Worm (Caenorhabditis elegans) whole organism, young adult: Measurements from ENCODE around the gene rgs-2.

Experiments
- B0035.1 ChIP-seq: sonication (generic microtip); optimal IDR thresholded peaks from 2 replicates; lab custom pipeline; 2016; ENCODE audit warnings: missing genetic modification characterization, mild to moderate bottlenecking, missing compliant biosample characterization, missing genotype, missing genetic modification reagents
- B0336.3 ChIP-seq: fragments of 200-800 bp; sonication (Bioruptor generic); IDR thresholded peaks from 2 replicates; pipeline ENCODE4 v1.3.6; 2022; ENCODE audit warnings: missing genetic modification characterization, missing compliant biosample characterization
- C06A6.2 ChIP-seq: fragments of 200-800 bp; sonication (Bioruptor generic); conservative IDR thresholded peaks from 2 replicates; pipeline ENCODE4 v1.3.6; 2022; ENCODE audit warnings: missing genetic modification characterization, missing compliant biosample characterization
- C17E4.6 ChIP-seq: fragments of 200-800 bp; sonication (Bioruptor generic); IDR thresholded peaks from 2 replicates; pipeline ENCODE4 v1.3.6; 2022; ENCODE audit warnings: missing genetic modification reagents, missing genetic modification characterization, missing compliant biosample characterization
- F22D6.2 ChIP-seq: sonication (generic microtip); optimal IDR thresholded peaks from 2 replicates; lab custom pipeline; 2016; ENCODE audit warnings: mild to moderate bottlenecking, missing genetic modification characterization, missing compliant biosample characterization
- F49E8.2 ChIP-seq: sonication (generic microtip); optimal IDR thresholded peaks from 3 replicates; lab custom pipeline; 2017; ENCODE audit warnings: missing genetic modification characterization, mild to moderate bottlenecking, missing compliant biosample characterization, antibody characterized with exemption, moderate library complexity; ENCODE audit not compliant: insufficient read depth
- F52B5.7 ChIP-seq: sonication (generic microtip); optimal IDR thresholded peaks from 2 replicates; lab custom pipeline; 2016; ENCODE audit warnings: mild to moderate bottlenecking, missing genetic modification characterization, missing compliant biosample characterization
- K11D2.4 ChIP-seq: fragments of 200-800 bp; sonication (Bioruptor generic); IDR thresholded peaks from 2 replicates; pipeline ENCODE4 v1.3.6; 2022; ENCODE audit warnings: missing genetic modification reagents, missing genetic modification characterization, missing compliant biosample characterization
- T07F8.4 ChIP-seq: sonication (generic microtip); optimal IDR thresholded peaks from 2 replicates; lab custom pipeline; 2016; ENCODE audit warnings: mild to moderate bottlenecking, missing genetic modification characterization, moderate library complexity, missing compliant biosample characterization
- Y53F4B.3 ChIP-seq: fragments of 200-800 bp; sonication (Bioruptor generic); IDR thresholded peaks from 2 replicates; pipeline ENCODE4 v1.3.6; 2022; ENCODE audit warnings: missing genetic modification reagents, missing genetic modification characterization, missing compliant biosample characterization
- ZK185.1 ChIP-seq: sonication (generic microtip); optimal IDR thresholded peaks from 2 replicates; lab custom pipeline; 2016; ENCODE audit warnings: mild to moderate bottlenecking, missing genetic modification characterization, missing compliant biosample characterization; ENCODE audit not compliant: poor library complexity, severe bottlenecking
- aptf-3 ChIP-seq: fragments of 200-800 bp; sonication (Bioruptor generic); IDR thresholded peaks from 2 replicates; pipeline ENCODE4 v1.3.6; 2022; ENCODE audit warnings: missing genetic modification characterization, missing compliant biosample characterization
- atf-7 ChIP-seq: sonication (generic microtip); optimal IDR thresholded peaks from 2 replicates; lab custom pipeline; 2017; ENCODE audit warnings: mild to moderate bottlenecking, missing genetic modification characterization, missing compliant biosample characterization
- bed-2 ChIP-seq: fragments of 200-800 bp; sonication (Bioruptor generic); IDR thresholded peaks from 2 replicates; pipeline ENCODE4 v1.3.6; 2022; ENCODE audit warnings: missing genetic modification reagents, missing genetic modification characterization, missing compliant biosample characterization
- ceh-27 ChIP-seq: fragments of 200-800 bp; sonication (Bioruptor generic); optimal IDR thresholded peaks from 2 replicates; lab custom pipeline; 2018; ENCODE audit warnings: mild to moderate bottlenecking, missing genetic modification characterization, moderate library complexity, missing compliant biosample characterization
- ceh-79 ChIP-seq: sonication (generic microtip); optimal IDR thresholded peaks from 2 replicates; lab custom pipeline; 2017; ENCODE audit warnings: mild to moderate bottlenecking, missing genetic modification characterization, missing compliant biosample characterization
- ceh-91 ChIP-seq: fragments of 200-800 bp; sonication (Bioruptor generic); IDR thresholded peaks from 2 replicates; pipeline ENCODE4 v1.3.6; 2022; ENCODE audit warnings: missing genetic modification reagents, missing genetic modification characterization, missing compliant biosample characterization
- egl-44 ChIP-seq: fragments of 200-800 bp; sonication (Bioruptor generic); IDR thresholded peaks from 2 replicates; pipeline ENCODE4 v1.3.6; 2022; ENCODE audit warnings: missing genetic modification reagents, missing genetic modification characterization, missing compliant biosample characterization
- let-526 ChIP-seq: fragments of 200-800 bp; sonication (Bioruptor generic); IDR thresholded peaks from 2 replicates; pipeline ENCODE4 v1.3.6; 2022; ENCODE audit warnings: missing genetic modification reagents, missing genetic modification characterization, missing compliant biosample characterization
- lsl-1 ChIP-seq: fragments of 200-800 bp; sonication (Bioruptor generic); optimal IDR thresholded peaks from 2 replicates; lab custom pipeline; 2018; ENCODE audit warnings: mild to moderate bottlenecking, missing genetic modification characterization, moderate library complexity, missing compliant biosample characterization
- madf-10 ChIP-seq: sonication (generic microtip); optimal IDR thresholded peaks from 2 replicates; lab custom pipeline; 2016; ENCODE audit warnings: mild to moderate bottlenecking, missing genetic modification characterization, missing compliant biosample characterization
- madf-3 ChIP-seq: fragments of 200-800 bp; sonication (Bioruptor generic); IDR thresholded peaks from 2 replicates; pipeline ENCODE4 v1.3.6; 2022; ENCODE audit warnings: missing genetic modification reagents, missing genetic modification characterization, missing compliant biosample characterization
- madf-8 ChIP-seq: fragments of 200-800 bp; sonication (Bioruptor generic); conservative IDR thresholded peaks from 2 replicates; pipeline ENCODE4 v1.3.6; 2022; ENCODE audit warnings: missing genetic modification reagents, missing genetic modification characterization, missing compliant biosample characterization
- nfya-2 ChIP-seq: fragments of 200-800 bp; sonication (Bioruptor generic); IDR thresholded peaks from 2 replicates; pipeline ENCODE4 v1.3.6; 2022; ENCODE audit warnings: missing genetic modification reagents, missing genetic modification characterization, missing compliant biosample characterization
- nfyb-1 ChIP-seq: fragments of 200-800 bp; sonication (Bioruptor generic); IDR thresholded peaks from 2 replicates; pipeline ENCODE4 v1.3.6; 2022; ENCODE audit warnings: missing genetic modification reagents, missing genetic modification characterization, missing compliant biosample characterization
- nhr-120 ChIP-seq: fragments of 200-800 bp; sonication (Bioruptor generic); IDR thresholded peaks from 2 replicates; pipeline ENCODE4 v1.3.6; 2022; ENCODE audit warnings: missing genetic modification characterization, missing compliant biosample characterization
- nhr-27 ChIP-seq: fragments of 200-800 bp; sonication (Bioruptor generic); optimal IDR thresholded peaks from 2 replicates; lab custom pipeline; 2018; ENCODE audit warnings: mild to moderate bottlenecking, missing genetic modification characterization, moderate library complexity, missing compliant biosample characterization
- nhr-80 ChIP-seq: sonication (generic microtip); optimal IDR thresholded peaks from 2 replicates; lab custom pipeline; 2016; ENCODE audit warnings: missing genetic modification characterization, missing compliant biosample characterization
- nhr-90 ChIP-seq: sonication (generic microtip); optimal IDR thresholded peaks from 2 replicates; lab custom pipeline; 2016; ENCODE audit warnings: missing genotype, mild to moderate bottlenecking, missing genetic modification characterization, missing compliant biosample characterization
- pbrm-1 ChIP-seq: fragments of 200-800 bp; sonication (Bioruptor generic); IDR thresholded peaks from 2 replicates; pipeline ENCODE4 v1.3.6; 2022; ENCODE audit warnings: missing genetic modification reagents, missing genetic modification characterization, missing compliant biosample characterization
- pha-4 ChIP-seq: fragments of 150-350 bp; sonication (generic microtip); optimal IDR thresholded peaks from 2 replicates; lab custom pipeline; 2014; ENCODE audit warnings: missing biosample characterization, missing genetic modification reagents, missing genetic modification characterization
- rec-8 ChIP-seq, 2 experiments: sonication (generic microtip); optimal IDR thresholded peaks; 2 replicates each; lab custom pipeline; 2016; ENCODE audit warnings: mild to moderate bottlenecking in 2 of 2, missing genetic modification characterization in 2 of 2, missing genetic modification reagents in 2 of 2, missing genotype in 2 of 2, missing biosample characterization in 1 of 2, missing compliant biosample characterization in 1 of 2, moderate library complexity in 1 of 2
- rpc-1 ChIP-seq, 2 experiments: fragments of 150-350 bp in 1 of 2; sonication (generic microtip) in 1 of 2; optimal IDR thresholded peaks; 2 replicates each; lab custom pipeline; 2014 to 2018; ENCODE audit warnings: missing biosample characterization in 1 of 2, missing genetic modification characterization in 1 of 2, missing genetic modification reagents in 1 of 2, missing genotype in 1 of 2
- snpc-4 ChIP-seq, 5 experiments: fragments of 150-350 bp in 1 of 5; sonication (generic microtip) in 4 of 5; optimal IDR thresholded peaks; 2 replicates each; lab custom pipeline; 2014 to 2018; ENCODE audit warnings: missing genetic modification characterization in 5 of 5, missing biosample characterization in 3 of 5, antibody characterized with exemption in 2 of 5, mild to moderate bottlenecking in 2 of 5, missing compliant biosample characterization in 2 of 5, missing genotype in 2 of 5, moderate library complexity in 2 of 5, missing genetic modification reagents in 1 of 5
- sptf-2 ChIP-seq: fragments of 200-800 bp; sonication (Bioruptor generic); optimal IDR thresholded peaks from 2 replicates; lab custom pipeline; 2018; ENCODE audit warnings: mild to moderate bottlenecking, missing genetic modification characterization, missing compliant biosample characterization
- ztf-26 ChIP-seq: sonication (generic microtip); optimal IDR thresholded peaks from 2 replicates; lab custom pipeline; 2017; ENCODE audit warnings: missing genetic modification characterization, missing compliant biosample characterization

Gene rgs-2

DNA sequence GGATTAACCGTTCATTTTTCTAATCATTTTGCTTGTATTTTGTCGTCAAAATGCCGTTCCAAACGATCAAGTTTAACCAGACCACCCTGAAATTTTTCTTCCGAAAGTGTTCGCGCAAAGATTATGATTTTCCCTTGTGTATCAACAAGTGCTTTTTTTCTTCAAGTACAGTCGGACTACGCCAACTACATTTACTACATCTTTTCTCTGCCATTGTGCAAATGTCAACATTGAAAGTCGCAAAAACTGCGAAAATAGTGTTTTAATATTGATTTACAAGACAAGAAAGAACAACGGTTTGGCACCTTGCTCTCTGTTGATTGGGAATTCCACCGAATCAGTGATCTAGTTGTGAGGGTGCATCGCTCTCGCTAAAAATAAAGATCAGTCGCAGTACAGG, 38.4 kb downstream of the rgs-2 start:
- no peak for TF ChIP-seq B0035.1 (tag; lab: Kevin White, UChicago)
- no peak for TF ChIP-seq madf-8
- no peak for TF ChIP-seq egl-44 (GFP tag; lab: Robert Waterston, UW)
- no peak for TF ChIP-seq lsl-1 (GFP tag; lab: Kevin White, UChicago)
- TF ChIP-seq ceh-27 (GFP tag; lab: Kevin White, UChicago): no peak
- TF ChIP-seq madf-3 (GFP tag; lab: Robert Waterston, UW): no peak
- TF ChIP-seq Y53F4B.3: no peak
- TF ChIP-seq snpc-4 (GFP tag; optimal IDR thresholded peaks at IDR 0.05; lab: Kevin White, UChicago): no peak
- no peak for TF ChIP-seq snpc-4 (tag; optimal IDR thresholded peaks at IDR 0.05; lab: Kevin White, UChicago)
- no peak for TF ChIP-seq nhr-80
- no peak for TF ChIP-seq nfya-2

DNA sequence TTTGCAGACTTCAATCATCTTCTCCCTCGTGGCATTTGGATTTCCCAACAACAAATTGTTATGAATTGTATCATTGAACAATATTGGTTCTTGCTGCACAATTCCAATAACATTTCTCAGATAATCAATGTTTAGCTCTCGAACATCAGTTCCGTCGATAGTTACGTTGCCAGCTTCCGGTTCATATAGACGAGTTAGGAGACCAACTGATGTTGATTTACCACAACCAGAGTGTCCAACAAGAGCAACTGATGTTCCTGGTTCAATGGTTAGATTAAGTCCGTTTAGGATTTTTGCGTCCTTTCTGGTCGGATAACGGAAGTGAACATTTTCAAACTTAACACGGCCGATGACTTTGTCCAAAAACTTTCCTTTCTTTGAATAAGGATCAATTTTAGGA, 41.6 kb downstream of the rgs-2 start:
- TF ChIP-seq bed-2 (GFP tag; lab: Robert Waterston, UW) (no peak), F52B5.7 (no peak), ZK185.1 (tag; lab: Kevin White, UChicago) (no peak), rpc-1 (optimal IDR thresholded peaks at IDR 0.05; lab: Kevin White, UChicago) (no peak), rpc-1 (tag; optimal IDR thresholded peaks at IDR 0.05; lab: Kevin White, UChicago) (no peak), C06A6.2 (GFP tag; lab: Robert Waterston, UW) (no peak), F22D6.2 (tag; lab: Kevin White, UChicago) (no peak), ceh-79 (tag; lab: Kevin White, UChicago) (no peak), B0336.3 (GFP tag; lab: Robert Waterston, UW) (no peak), nhr-120 (GFP tag; lab: Robert Waterston, UW) (no peak), K11D2.4 (GFP tag; lab: Robert Waterston, UW) (no peak), atf-7 (tag; lab: Kevin White, UChicago) (no peak), lsl-1 (GFP tag; lab: Kevin White, UChicago) (no peak), C17E4.6 (GFP tag; lab: Robert Waterston, UW) (no peak), nhr-90 (tag; lab: Kevin White, UChicago) (no peak), nhr-27 (tag; lab: Kevin White, UChicago) (no peak), Y53F4B.3 (no peak), madf-10 (tag; lab: Kevin White, UChicago) (no peak)
- TF ChIP-seq, all 124 proteins: peak for 0

DNA sequence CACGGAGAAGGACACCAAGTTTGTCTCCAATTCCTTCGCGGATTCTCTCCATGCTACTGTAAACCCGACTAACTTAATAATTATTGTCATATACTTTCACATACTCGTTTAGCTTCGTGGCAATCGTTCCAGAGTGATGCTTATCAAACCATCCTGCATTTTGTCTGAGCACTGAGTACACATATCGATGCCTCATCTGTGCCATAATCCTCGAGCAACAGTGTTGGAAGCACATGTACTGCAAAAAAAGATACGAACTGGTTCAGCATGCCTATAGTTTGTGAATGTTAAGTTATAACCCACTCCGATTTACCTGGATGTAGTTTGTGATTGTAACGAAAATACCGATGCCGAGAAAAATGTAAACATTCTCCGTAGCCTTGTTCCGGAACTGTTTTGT, 42.6 kb downstream of the rgs-2 start:
- no peak for TF ChIP-seq madf-3 (GFP tag; lab: Robert Waterston, UW)
- TF ChIP-seq madf-10 (tag; lab: Kevin White, UChicago): no peak
- TF ChIP-seq ztf-26: no peak
- no peak for TF ChIP-seq nfya-2
- no peak for TF ChIP-seq ZK185.1 (tag; lab: Kevin White, UChicago)
- no peak for TF ChIP-seq sptf-2 (GFP tag; lab: Kevin White, UChicago)
- TF ChIP-seq T07F8.4: no peak
- no peak for TF ChIP-seq pbrm-1 (GFP tag; lab: Robert Waterston, UW)
- TF ChIP-seq ceh-91: no peak
- TF ChIP-seq rec-8 (tag; optimal IDR thresholded peaks at IDR 0.05; lab: Kevin White, UChicago): no peak
- TF ChIP-seq aptf-3: no peak
- TF ChIP-seq pha-4: no peak
- no peak for TF ChIP-seq nfyb-1 (GFP tag; lab: Robert Waterston, UW)
- TF ChIP-seq F49E8.2 (tag; lab: Kevin White, UChicago): no peak
- no peak for TF ChIP-seq let-526 (GFP tag; lab: Robert Waterston, UW)
- no peak for TF ChIP-seq lsl-1 (GFP tag; lab: Kevin White, UChicago)
